Worm (Caenorhabditis elegans) whole organism, dauer: Measurements from ENCODE around the gene tag-294.

Experiments used
- unc-62 ChIP-seq: sonication (generic microtip); optimal IDR thresholded peaks from 2 replicates; lab custom pipeline; 2017; ENCODE audit warnings: missing biosample characterization, missing genetic modification reagents, missing genetic modification characterization

The tag-294 gene

ce11 chrX:5775804-5776252 lies 12.6 kb upstream of the tag-294 start:
- no peak for TF ChIP-seq unc-62 (GFP tag; lab: Kevin White, UChicago)

- no peak for TF ChIP-seq unc-62 (GFP tag; lab: Kevin White, UChicago)
Observed at ce11 chrX:5773471-5773870, 10.3 kb upstream of the tag-294 start, which contains the start of gene sym-3. sym-3 (plus strand) TSS chrX:5773771.

DNA sequence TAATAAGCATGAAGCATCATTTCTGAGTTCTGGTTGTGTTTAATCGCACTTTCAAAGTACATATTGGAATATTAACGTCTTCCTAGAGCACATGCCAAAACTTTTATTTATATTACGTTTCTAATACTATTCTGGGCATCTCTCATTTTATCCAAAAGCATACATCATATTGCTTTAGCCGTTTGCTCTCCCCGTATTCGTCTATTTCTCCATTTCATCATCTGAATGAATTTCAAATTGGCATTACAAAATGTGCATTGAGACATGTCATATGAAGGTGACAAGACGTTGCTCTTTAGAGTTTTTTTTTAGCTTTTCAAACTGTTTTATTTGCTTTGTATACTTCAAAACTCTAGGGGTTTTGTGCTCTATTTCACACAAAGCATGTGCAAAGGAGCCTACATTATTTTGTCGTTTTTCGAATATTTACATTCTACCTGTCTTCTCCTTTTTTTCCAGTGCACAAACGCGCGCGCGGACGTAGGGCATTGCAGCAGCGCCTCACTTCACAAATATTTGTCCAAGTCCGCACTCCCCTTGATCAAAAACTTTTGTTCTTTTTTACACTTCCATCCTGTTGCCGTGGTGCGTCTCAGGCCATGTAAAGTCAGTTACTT lies 9.5 kb upstream of the tag-294 start:
- TF ChIP-seq unc-62 (GFP tag; lab: Kevin White, UChicago), result no peak

DNA sequence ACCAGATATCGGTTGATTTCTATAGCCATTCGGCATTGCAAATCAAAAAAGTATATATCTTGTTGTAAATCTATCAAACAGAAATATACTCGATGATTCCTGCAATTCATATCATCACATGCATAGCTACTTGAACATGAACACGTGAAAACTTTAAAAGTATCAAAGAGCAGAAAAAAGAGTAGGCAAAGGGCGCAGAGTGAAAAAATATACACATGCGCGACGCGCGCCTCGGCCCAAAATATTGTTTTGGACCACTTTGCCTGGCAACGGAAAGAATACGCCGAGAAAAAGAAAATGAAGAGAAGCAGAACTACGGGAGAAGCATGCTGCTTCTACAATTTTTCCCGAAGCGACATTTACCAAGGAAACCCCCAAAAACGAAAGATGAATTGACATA lies 7.5 kb upstream of the tag-294 start, which contains the start of gene C54H2.4:
TSS of gene C54H2.4 (minus strand) at position 101 of the 400 bp plus-strand sequence.
- no peak for TF ChIP-seq unc-62 (GFP tag; lab: Kevin White, UChicago)

ce11 chrX:5764739-5765138 lies 1.5 kb upstream of the tag-294 start:
- no peak for TF ChIP-seq unc-62 (GFP tag; lab: Kevin White, UChicago)

- no peak for TF ChIP-seq unc-62 (GFP tag; lab: Kevin White, UChicago)
Observed at ce11 chrX:5763904-5764303, 712 bp upstream of the tag-294 start.

ce11 chrX:5753141-5753540 lies 10.1 kb downstream of the tag-294 start:
- TF ChIP-seq unc-62 (GFP tag; lab: Kevin White, UChicago), result no peak

ce11 chrX:5746665-5747064 lies 16.5 kb downstream of the tag-294 start:
- TF ChIP-seq unc-62 (GFP tag; lab: Kevin White, UChicago), result no peak

DNA sequence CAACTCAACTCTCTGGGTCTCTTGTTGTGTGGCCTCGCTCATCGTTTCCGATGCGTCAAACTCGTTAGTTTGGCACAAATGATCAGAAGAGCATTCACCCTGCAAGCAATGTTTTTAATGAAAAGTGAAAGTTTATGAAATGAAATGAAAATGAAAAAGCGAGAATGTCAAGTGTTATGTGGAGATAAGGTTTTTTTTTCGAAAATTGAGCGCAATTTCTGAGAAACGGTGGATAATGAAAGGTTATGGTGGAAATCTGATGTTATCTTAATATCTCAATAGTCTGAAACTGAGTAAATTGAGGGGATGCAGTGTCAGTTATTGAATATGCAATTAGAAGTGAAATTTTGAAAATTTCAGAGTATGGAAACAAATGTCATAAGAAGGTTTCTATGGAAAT lies 20.0 kb downstream of the tag-294 start, which contains the start of gene gnrr-4:
TSS of gene gnrr-4 (minus strand) at position 101 of the 400 bp plus-strand sequence.
- no peak for TF ChIP-seq unc-62 (GFP tag; lab: Kevin White, UChicago)

ce11 chrX:5733728-5734252 lies 29.4 kb downstream of the tag-294 start, which contains the start of gene rgs-6:
rgs-6 (minus strand) TSS chrX:5733778.
- TF ChIP-seq unc-62 (GFP tag; lab: Kevin White, UChicago), result no peak

DNA sequence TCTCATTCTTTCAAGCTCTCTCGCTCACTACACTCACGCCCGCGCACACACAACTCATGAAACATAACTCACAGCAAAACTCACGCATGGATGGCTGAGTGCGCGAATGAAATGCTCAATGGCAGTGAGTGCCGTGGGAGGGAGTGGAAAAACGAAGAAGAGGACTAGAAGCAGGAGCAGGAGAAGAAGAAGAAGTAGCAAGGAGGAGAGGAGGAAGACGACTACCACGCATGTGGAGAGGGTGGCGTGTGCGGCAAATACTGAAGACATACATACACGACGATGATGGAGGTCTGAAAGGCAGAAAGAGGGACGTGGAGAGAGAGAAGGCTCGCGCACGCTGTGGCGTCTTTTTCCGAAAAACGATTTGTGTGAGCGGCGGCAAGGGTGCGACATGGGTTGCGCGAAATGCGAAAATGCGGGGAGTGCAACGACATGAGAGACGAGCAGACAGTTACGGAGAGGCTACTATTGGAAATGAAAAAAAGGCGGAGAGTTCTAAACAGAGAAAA lies 34.2 kb downstream of the tag-294 start:
- no peak for TF ChIP-seq unc-62 (GFP tag; lab: Kevin White, UChicago)

DNA sequence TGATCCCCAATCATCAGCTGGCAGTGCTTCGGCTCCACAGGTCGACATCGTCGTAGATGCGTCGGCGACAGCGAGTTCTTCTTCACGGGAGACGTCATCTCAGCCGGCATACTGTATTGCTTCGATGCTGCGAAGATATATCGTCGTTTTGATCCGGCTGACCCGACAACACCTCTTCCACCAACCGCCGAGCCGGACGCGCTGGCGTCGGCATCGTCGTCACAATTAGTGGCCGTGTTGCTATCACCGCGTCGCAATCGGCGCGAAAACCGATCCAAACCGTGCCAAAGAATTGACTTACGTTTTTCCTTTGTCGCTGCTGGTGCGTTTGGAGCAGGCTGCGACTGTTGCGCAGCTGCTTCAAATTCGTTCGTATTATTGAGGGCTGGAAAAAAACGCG lies 37.0 kb downstream of the tag-294 start:
- no peak for TF ChIP-seq unc-62 (GFP tag; lab: Kevin White, UChicago)

DNA sequence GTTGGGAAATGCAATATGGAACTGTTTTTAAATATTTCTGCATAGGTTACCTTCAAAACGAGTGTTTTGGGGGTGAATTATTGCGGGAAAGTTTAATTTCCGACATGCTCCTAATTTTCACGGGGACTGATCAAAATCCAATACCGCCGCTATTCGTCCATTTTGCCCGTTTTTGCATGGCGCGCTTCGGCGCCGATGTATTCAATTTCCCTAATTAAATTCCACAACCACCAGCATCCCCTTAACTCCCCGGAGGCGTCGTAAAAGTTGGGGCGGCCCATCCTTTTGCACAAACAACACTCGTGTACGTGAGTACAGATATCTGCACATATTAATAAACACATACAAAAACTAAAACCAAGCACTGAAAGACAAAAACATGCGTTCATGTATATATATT lies 38.6 kb downstream of the tag-294 start:
- no peak for TF ChIP-seq unc-62 (GFP tag; lab: Kevin White, UChicago)

- no peak for TF ChIP-seq unc-62 (GFP tag; lab: Kevin White, UChicago)
Observed at ce11 chrX:5723758-5724157, 39.4 kb downstream of the tag-294 start.

DNA sequence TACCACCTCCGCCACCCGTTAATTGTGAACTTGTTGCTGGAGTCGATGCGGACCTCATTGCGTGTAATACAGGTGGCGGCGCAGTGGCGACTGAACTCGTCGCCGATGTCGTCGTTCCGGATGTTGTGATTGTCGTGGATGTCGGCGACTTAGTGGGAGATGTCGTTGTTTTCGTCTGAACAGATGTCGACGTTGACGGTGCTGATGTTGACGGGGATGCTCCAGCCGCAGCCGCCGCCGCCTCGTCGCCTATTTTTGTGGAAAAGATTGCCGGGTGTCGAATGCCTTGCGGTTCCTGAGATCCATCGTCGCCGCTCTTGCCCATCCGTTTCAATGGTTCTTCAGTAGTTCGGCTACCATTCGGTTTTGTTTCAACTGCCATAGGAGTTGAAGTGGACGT lies 42.3 kb downstream of the tag-294 start:
- no peak for TF ChIP-seq unc-62 (GFP tag; lab: Kevin White, UChicago)

ce11 chrX:5720124-5720523 lies 43.1 kb downstream of the tag-294 start, which contains the start of gene C41G11.1:
C41G11.1 (minus strand) TSS chrX:5720224.
- no peak for TF ChIP-seq unc-62 (GFP tag; lab: Kevin White, UChicago)
